Fruit fly (Drosophila melanogaster) whole organism, embryonic: Measurements from ENCODE around the gene CG1965.
A peak's percentile ranks its signal among the peaks of the same experiment; 100 is the strongest.

Experiments used
- Bgb ChIP-seq: fragments of 200-800 bp; sonication (Bioruptor generic); IDR thresholded peaks from 2 replicates; pipeline ENCODE4 v1.3.6; 2022; ENCODE audit warnings: missing biosample characterization, missing genetic modification characterization; ENCODE audit not compliant: partially characterized antibody
- CG10209 ChIP-seq: fragments of 200-800 bp; sonication (Bioruptor generic); optimal IDR thresholded peaks from 3 replicates; lab custom pipeline; 2017; ENCODE audit warnings: missing biosample characterization, mild to moderate bottlenecking, missing genetic modification characterization, missing genetic modification reagents
- CG11085 ChIP-seq: fragments of 200-800 bp; sonication (Bioruptor generic); IDR thresholded peaks from 2 replicates; pipeline ENCODE4 v1.3.6; 2022; ENCODE audit warnings: missing biosample characterization, missing genetic modification characterization
- CG11695 ChIP-seq: fragments of 200-800 bp; sonication (Bioruptor generic); IDR thresholded peaks from 3 replicates; pipeline ENCODE4 v1.3.6; 2022; ENCODE audit warnings: missing biosample characterization, missing genetic modification characterization
- CG12155 ChIP-seq: fragments of 200-800 bp; sonication (Bioruptor generic); optimal IDR thresholded peaks from 3 replicates; lab custom pipeline; 2016; ENCODE audit warnings: missing biosample characterization, missing genetic modification characterization
- CG13424 ChIP-seq: fragments of 200-800 bp; sonication (Bioruptor generic); optimal IDR thresholded peaks from 2 replicates; lab custom pipeline; 2019; ENCODE audit warnings: missing biosample characterization, mild to moderate bottlenecking, missing genetic modification characterization, moderate library complexity
- CG14441 ChIP-seq: fragments of 200-800 bp; sonication (Bioruptor generic); IDR thresholded peaks from 2 replicates; pipeline ENCODE4 v1.3.6; 2022; ENCODE audit warnings: missing biosample characterization, missing genetic modification characterization
- CG17328 ChIP-seq: fragments of 200-800 bp; sonication (Bioruptor generic); IDR thresholded peaks from 2 replicates; pipeline ENCODE4 v1.3.6; 2022; ENCODE audit warnings: missing biosample characterization, missing genetic modification characterization
- CG1832 ChIP-seq: fragments of 200-800 bp; sonication (Bioruptor generic); optimal IDR thresholded peaks from 2 replicates; lab custom pipeline; 2017; ENCODE audit warnings: missing biosample characterization, mild to moderate bottlenecking, missing genetic modification characterization, inconsistent platforms
- CG18599 ChIP-seq: fragments of 200-800 bp; sonication (Bioruptor generic); optimal IDR thresholded peaks from 3 replicates; lab custom pipeline; 2017; ENCODE audit warnings: missing biosample characterization, missing genetic modification characterization, mild to moderate bottlenecking, moderate library complexity, missing genetic modification reagents
- CG2678 ChIP-seq: fragments of 200-800 bp; sonication (Bioruptor generic); optimal IDR thresholded peaks from 3 replicates; lab custom pipeline; 2019; ENCODE audit warnings: missing biosample characterization, mild to moderate bottlenecking, missing genetic modification characterization, moderate library complexity
- CG4360 ChIP-seq: fragments of 200-800 bp; sonication (Bioruptor generic); IDR thresholded peaks from 2 replicates; pipeline ENCODE4 v1.3.6; 2022; ENCODE audit warnings: missing biosample characterization, missing genetic modification characterization
- CG4404 ChIP-seq: fragments of 200-800 bp; sonication (Bioruptor generic); IDR thresholded peaks from 2 replicates; pipeline ENCODE4 v1.3.6; 2022; ENCODE audit warnings: missing biosample characterization, missing genetic modification characterization
- CG4424 ChIP-seq: fragments of 200-800 bp; sonication (Bioruptor generic); optimal IDR thresholded peaks from 3 replicates; lab custom pipeline; 2016; ENCODE audit warnings: missing biosample characterization, missing genetic modification characterization
- CG5953 ChIP-seq: fragments of 200-800 bp; sonication (Bioruptor generic); IDR thresholded peaks from 2 replicates; pipeline ENCODE4 v1.3.6; 2022; ENCODE audit warnings: missing biosample characterization, missing genetic modification characterization
- CG7357 ChIP-seq: fragments of 200-800 bp; sonication (Bioruptor generic); IDR thresholded peaks from 3 replicates; pipeline ENCODE4 v1.3.6; 2022; ENCODE audit warnings: missing biosample characterization, missing genetic modification characterization
- CG7745 ChIP-seq: fragments of 200-800 bp; sonication (Bioruptor generic); optimal IDR thresholded peaks from 2 replicates; lab custom pipeline; 2018; ENCODE audit warnings: missing biosample characterization, mild to moderate bottlenecking, missing genetic modification characterization, moderate library complexity
- CG7928 ChIP-seq: fragments of 200-800 bp; sonication (Bioruptor generic); optimal IDR thresholded peaks from 2 replicates; lab custom pipeline; 2017; ENCODE audit warnings: missing biosample characterization, mild to moderate bottlenecking, missing genetic modification characterization
- CG7987 ChIP-seq: fragments of 200-800 bp; sonication (Bioruptor generic); optimal IDR thresholded peaks from 2 replicates; lab custom pipeline; 2018; ENCODE audit warnings: missing biosample characterization, mild to moderate bottlenecking, missing genetic modification characterization, moderate library complexity
- CG8359 ChIP-seq: fragments of 200-800 bp; sonication (Bioruptor generic); optimal IDR thresholded peaks from 2 replicates; lab custom pipeline; 2017; ENCODE audit warnings: missing biosample characterization, mild to moderate bottlenecking, missing genetic modification characterization, borderline replicate concordance
- CG9932 ChIP-seq: fragments of 200-800 bp; sonication (Bioruptor generic); IDR thresholded peaks from 2 replicates; pipeline ENCODE4 v1.3.6; 2022; ENCODE audit warnings: missing biosample characterization, missing genetic modification characterization
- E2f2 ChIP-seq: fragments of 200-800 bp; sonication (Bioruptor generic); IDR thresholded peaks from 2 replicates; pipeline ENCODE4 v1.3.6; 2022; ENCODE audit warnings: missing biosample characterization, missing genetic modification characterization
- Eip74EF ChIP-seq, 2 experiments: fragments of 200-800 bp in 1 of 2; fragments of >200 bp in 1 of 2; sonication (Bioruptor generic) in 1 of 2; optimal IDR thresholded peaks; 2 replicates each; lab custom pipeline; 2017 to 2019; ENCODE audit warnings: missing biosample characterization in 2 of 2, missing genetic modification characterization in 2 of 2, mild to moderate bottlenecking in 1 of 2, moderate library complexity in 1 of 2
- HLH3B ChIP-seq: fragments of 200-800 bp; sonication (Bioruptor generic); IDR thresholded peaks from 2 replicates; pipeline ENCODE4 v1.3.6; 2022; ENCODE audit warnings: missing biosample characterization, missing genetic modification characterization
- HLH4C ChIP-seq: fragments of 200-800 bp; sonication (Bioruptor generic); IDR thresholded peaks from 3 replicates; pipeline ENCODE4 v1.3.6; 2022; ENCODE audit warnings: missing biosample characterization, missing genetic modification characterization; ENCODE audit not compliant: partially characterized antibody
- Med ChIP-seq: fragments of 200-800 bp; sonication (Bioruptor generic); peaks from one replicate; lab custom pipeline; 2016; ENCODE audit warnings: missing biosample characterization, missing genetic modification characterization, mild to moderate bottlenecking, inconsistent platforms, moderate library complexity
- Oli ChIP-seq: fragments of 200-800 bp; sonication (Bioruptor generic); optimal IDR thresholded peaks from 2 replicates; lab custom pipeline; 2018; ENCODE audit warnings: missing biosample characterization, mild to moderate bottlenecking, missing genetic modification characterization, moderate library complexity
- PHDP ChIP-seq: fragments of 200-800 bp; sonication (Bioruptor generic); optimal IDR thresholded peaks from 3 replicates; lab custom pipeline; 2018; ENCODE audit warnings: missing biosample characterization, mild to moderate bottlenecking, missing genetic modification characterization, moderate library complexity
- Scr ChIP-seq: fragments of 200-800 bp; sonication (Bioruptor generic); IDR thresholded peaks from 2 replicates; pipeline ENCODE4 v1.3.6; 2022; ENCODE audit warnings: missing biosample characterization, missing genetic modification characterization; ENCODE audit not compliant: partially characterized antibody
- Six4 ChIP-seq: fragments of 200-800 bp; sonication (Bioruptor generic); optimal IDR thresholded peaks from 2 replicates; lab custom pipeline; 2016; ENCODE audit warnings: missing biosample characterization, missing genetic modification characterization
- Sox100B ChIP-seq: fragments of 200-800 bp; sonication (Bioruptor generic); optimal IDR thresholded peaks from 3 replicates; lab custom pipeline; 2018; ENCODE audit warnings: missing biosample characterization, mild to moderate bottlenecking, missing genetic modification characterization
- chinmo ChIP-seq: fragments of 200-800 bp; sonication (Bioruptor generic); IDR thresholded peaks from 4 replicates; pipeline ENCODE4 v1.3.6; 2022; ENCODE audit warnings: missing biosample characterization, missing genetic modification characterization; ENCODE audit not compliant: partially characterized antibody
- dan ChIP-seq: fragments of 200-800 bp; sonication (Bioruptor generic); IDR thresholded peaks from 2 replicates; pipeline ENCODE4 v1.3.6; 2022; ENCODE audit warnings: missing biosample characterization, missing genetic modification characterization
- dmrt99B ChIP-seq: fragments of 200-800 bp; sonication (Bioruptor generic); optimal IDR thresholded peaks from 2 replicates; lab custom pipeline; 2018; ENCODE audit warnings: missing biosample characterization, mild to moderate bottlenecking, missing genetic modification characterization, moderate library complexity
- dpn ChIP-seq, 2 experiments: fragments of 200-800 bp; sonication (Bioruptor generic); optimal IDR thresholded peaks; 3 replicates each; lab custom pipeline; 2016; ENCODE audit warnings: missing biosample characterization in 2 of 2, missing genetic modification characterization in 2 of 2
- ems ChIP-seq: fragments of 200-800 bp; sonication (Bioruptor generic); optimal IDR thresholded peaks from 3 replicates; lab custom pipeline; 2016; ENCODE audit warnings: missing biosample characterization, missing genetic modification characterization
- fd102C ChIP-seq: fragments of 200-800 bp; sonication (Bioruptor generic); optimal IDR thresholded peaks from 2 replicates; lab custom pipeline; 2018; ENCODE audit warnings: missing biosample characterization, mild to moderate bottlenecking, missing genetic modification characterization, moderate library complexity
- gce ChIP-seq: fragments of 200-800 bp; sonication (Bioruptor generic); IDR thresholded peaks from 3 replicates; pipeline ENCODE4 v1.3.6; 2022; ENCODE audit warnings: missing biosample characterization, missing genetic modification characterization
- lab ChIP-seq: fragments of 200-800 bp; sonication (Bioruptor generic); optimal IDR thresholded peaks from 3 replicates; lab custom pipeline; 2017; ENCODE audit warnings: missing biosample characterization, missing genetic modification characterization, mild to moderate bottlenecking, moderate library complexity, missing genetic modification reagents
- peb ChIP-seq: fragments of 200-800 bp; sonication (Bioruptor generic); IDR thresholded peaks from 2 replicates; pipeline ENCODE4 v1.3.6; 2022; ENCODE audit warnings: missing biosample characterization, missing genetic modification characterization
- pita ChIP-seq: fragments of 200-800 bp; sonication (Bioruptor generic); optimal IDR thresholded peaks from 2 replicates; lab custom pipeline; 2017; ENCODE audit warnings: missing biosample characterization, mild to moderate bottlenecking, missing genetic modification characterization
- pum ChIP-seq: fragments of 200-800 bp; sonication (Bioruptor generic); optimal IDR thresholded peaks from 2 replicates; lab custom pipeline; 2016; ENCODE audit warnings: missing biosample characterization, missing genetic modification characterization
- pzg ChIP-seq: fragments of 200-800 bp; sonication (Bioruptor generic); optimal IDR thresholded peaks from 3 replicates; lab custom pipeline; 2018; ENCODE audit warnings: missing biosample characterization, mild to moderate bottlenecking, missing genetic modification characterization, moderate library complexity
- shn ChIP-seq: fragments of 200-800 bp; sonication (Bioruptor generic); optimal IDR thresholded peaks from 3 replicates; lab custom pipeline; 2016; ENCODE audit warnings: missing biosample characterization, missing genetic modification characterization
- slp2 ChIP-seq: fragments of 200-800 bp; sonication (Bioruptor generic); optimal IDR thresholded peaks from 2 replicates; lab custom pipeline; 2016; ENCODE audit warnings: missing biosample characterization, missing genetic modification characterization
- sr ChIP-seq: fragments of 200-800 bp; sonication (Bioruptor generic); IDR thresholded peaks from 3 replicates; pipeline ENCODE4 v1.3.6; 2022; ENCODE audit warnings: missing biosample characterization, missing genetic modification characterization
- unc-4 ChIP-seq: fragments of 200-800 bp; sonication (Bioruptor generic); IDR thresholded peaks from 2 replicates; pipeline ENCODE4 v1.3.6; 2022; ENCODE audit warnings: missing biosample characterization, missing genetic modification characterization; ENCODE audit not compliant: partially characterized antibody

Gene CG1965

DNA sequence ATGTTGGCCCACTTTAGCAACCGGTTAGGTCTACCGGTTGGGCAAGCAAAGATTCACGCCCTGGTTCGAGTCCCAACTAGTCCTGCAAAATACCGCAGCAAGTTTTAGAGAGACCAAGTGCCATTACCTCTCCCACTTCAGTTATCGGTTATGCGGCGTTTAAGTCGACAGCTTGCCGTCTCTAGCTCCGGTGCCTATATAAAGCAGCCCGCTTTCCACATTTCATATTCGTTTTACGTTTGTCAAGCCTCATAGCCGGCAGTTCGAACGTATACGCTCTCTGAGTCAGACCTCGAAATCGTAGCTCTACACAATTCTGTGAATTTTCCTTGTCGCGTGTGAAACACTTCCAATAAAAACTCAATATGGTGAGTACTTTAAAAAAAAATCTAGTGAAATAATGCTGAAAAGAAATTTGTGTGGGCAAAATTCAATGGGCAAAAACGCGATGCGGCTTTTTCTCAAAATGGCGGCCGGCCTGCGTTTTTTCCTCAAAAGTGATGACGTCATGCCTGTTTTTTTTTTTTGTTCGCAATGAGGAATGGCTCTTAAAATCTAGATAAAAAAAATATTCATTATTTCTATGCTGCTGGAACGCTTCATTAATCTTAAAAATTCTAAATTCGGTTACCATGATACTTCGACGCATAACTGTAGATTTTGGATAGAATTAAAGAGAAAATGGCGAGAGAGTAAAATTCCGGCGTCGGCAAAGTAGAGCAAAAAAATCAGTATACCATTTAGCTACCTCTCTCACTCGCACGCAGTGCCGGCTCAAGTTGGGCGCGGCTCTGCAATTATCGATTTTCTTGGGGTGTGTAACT lies 19.4 kb downstream of the CG1965 start, which contains the start of gene alphaTub84B (continued):
- TF ChIP-seq unc-4, result peak; percentile 37; the same call in 1 of the 2 replicates
- peak; percentile 6 for TF ChIP-seq Six4
- TF ChIP-seq CG11085 (GFP tag; lab: Robert Waterston, UW), result 0 out of 2 replicates have a peak, but pooled peaks have one; percentile 37
- peak; percentile 46; the same call in 1 of the 2 replicates for TF ChIP-seq CG14441 (GFP tag; lab: Robert Waterston, UW)
- TF ChIP-seq ems (GFP tag; lab: Kevin White, UChicago), result peak; percentile 55
- no peak for TF ChIP-seq CG8359 (GFP tag; lab: Kevin White, UChicago)
- no peak for TF ChIP-seq CG7357 (GFP tag; lab: Robert Waterston, UW)
- TF ChIP-seq sr (GFP tag; lab: Robert Waterston, UW), result peak; percentile 82; the same call in 2 of the 3 replicates
- peak; percentile 58 for TF ChIP-seq PHDP (tag; lab: Kevin White, UChicago)
- TF ChIP-seq CG11695 (GFP tag; lab: Robert Waterston, UW), result no peak
- TF ChIP-seq CG2678, result peak; percentile 64
- peak; percentile 56 for TF ChIP-seq CG18599
- peak; percentile 98 for TF ChIP-seq Med (GFP tag; lab: Kevin White, UChicago)
- TF ChIP-seq pita (GFP tag; lab: Kevin White, UChicago), result peak; percentile 93
- no peak for TF ChIP-seq CG7928 (GFP tag; lab: Kevin White, UChicago)
- peak; percentile 42 for TF ChIP-seq shn
- peak; percentile 69 for TF ChIP-seq fd102C (GFP tag; lab: Kevin White, UChicago)
- no peak for TF ChIP-seq CG7745 (tag; lab: Kevin White, UChicago)
- peak; percentile 80; the same call in 2 of the 4 replicates for TF ChIP-seq chinmo (GFP tag; lab: Robert Waterston, UW)
- peak; percentile 59; the same call in 1 of the 3 replicates for TF ChIP-seq gce (GFP tag; lab: Robert Waterston, UW)
- TF ChIP-seq pum (GFP tag; lab: Kevin White, UChicago), result peak; percentile 9
- peak; percentile 30 for TF ChIP-seq slp2 (GFP tag; lab: Kevin White, UChicago)
- peak; percentile 51; the same call in 2 of the 3 replicates for TF ChIP-seq HLH4C
- peak; percentile 33 for TF ChIP-seq E2f2 (GFP tag; lab: Robert Waterston, UW)
- no peak for TF ChIP-seq peb (GFP tag; lab: Robert Waterston, UW)
- TF ChIP-seq dpn (GFP tag; optimal IDR thresholded peaks at IDR 0.05; lab: Kevin White, UChicago), result peak; percentile 57 to 81
- peak; percentile 77 for TF ChIP-seq Bgb
- TF ChIP-seq lab, result peak; percentile 83
- TF ChIP-seq CG5953 (GFP tag; lab: Robert Waterston, UW), result peak; percentile 48; the same call in 1 of the 2 replicates
- no peak for TF ChIP-seq CG4404 (GFP tag; lab: Robert Waterston, UW)
- TF ChIP-seq CG1832 (GFP tag; lab: Kevin White, UChicago), result no peak
- TF ChIP-seq CG4360 (GFP tag; lab: Robert Waterston, UW), result peak; percentile 42; the same call in 1 of the 2 replicates
- peak; percentile 20 for TF ChIP-seq Oli (tag; lab: Kevin White, UChicago)
- TF ChIP-seq CG9932, result peak; percentile 58
- TF ChIP-seq Eip74EF (GFP tag; optimal IDR thresholded peaks at IDR 0.05; lab: Kevin White, UChicago), result peak in 1 of 2 experiments; percentile 42
- peak; percentile 29 for TF ChIP-seq CG12155 (GFP tag; lab: Kevin White, UChicago)
- peak; percentile 47; the same call in 1 of the 2 replicates for TF ChIP-seq HLH3B
- peak; percentile 98 for TF ChIP-seq pzg (GFP tag; lab: Kevin White, UChicago)
- no peak; the same call in none of the 2 replicates for TF ChIP-seq Scr
- peak; percentile 56 for TF ChIP-seq Sox100B (GFP tag; lab: Kevin White, UChicago)
- TF ChIP-seq dan (GFP tag; lab: Robert Waterston, UW), result no peak
- TF ChIP-seq CG13424, result no peak
- peak; percentile 51 for TF ChIP-seq CG10209 (GFP tag; lab: Kevin White, UChicago)
- peak; percentile 33 for TF ChIP-seq CG4424
- TF ChIP-seq CG7987 (GFP tag; lab: Kevin White, UChicago), result peak; percentile 85
- peak; percentile 67 for TF ChIP-seq CG17328 (GFP tag; lab: Robert Waterston, UW)
- peak; percentile 63 for TF ChIP-seq dmrt99B
